Fruit fly (Drosophila melanogaster) S2 (cell line): ENCODE results near the gene CG1532.

Experiments used
- CG8478 ChIP-seq: fragments of >200 bp; optimal IDR thresholded peaks from 2 replicates; lab custom pipeline; 2018
- CTCF ChIP-seq, 2 experiments: fragments of >200 bp; optimal IDR thresholded peaks; 2 replicates each; lab custom pipeline; 2018

dm6 chrX:21053849-21054581, 25.9 kb upstream of the CG1532 start, which contains the start of the genes Stt3A and bves:
- TF ChIP-seq CG8478 (lab: Kevin White, UChicago) (no peak), CTCF (optimal IDR thresholded peaks at IDR 0.05; lab: Kevin White, UChicago) (no peak)
